Fruit fly (Drosophila melanogaster): ENCODE data around the gene Sas10.

dm6 chrX:5357035-5357434 lies 39.8 kb downstream of the Sas10 start:
- TF ChIP-seq CG8632 (GFP tag; optimal IDR thresholded peaks at IDR 0.05) (no peak), CG10631 (GFP tag; optimal IDR thresholded peaks at IDR 0.05) (no peak)

Measured in whole organism, prepupa.